Fruit fly (Drosophila melanogaster) whole organism, prepupa: ENCODE measurements around the gene Nlg1.

Source experiments
- CG15336 ChIP-seq: fragments of 200-800 bp; sonication (Bioruptor generic); IDR thresholded peaks from 2 replicates; pipeline ENCODE4 v1.3.6; 2022; ENCODE audit warnings: missing biosample characterization, missing genetic modification characterization
- CG1621 ChIP-seq: fragments of 200-800 bp; sonication (Bioruptor generic); optimal IDR thresholded peaks from 3 replicates; lab custom pipeline; 2018; ENCODE audit warnings: missing biosample characterization, mild to moderate bottlenecking, missing genetic modification characterization
- CG32006 ChIP-seq: fragments of 200-800 bp; sonication (Bioruptor generic); optimal IDR thresholded peaks from 3 replicates; lab custom pipeline; 2017; ENCODE audit warnings: missing biosample characterization, mild to moderate bottlenecking, missing genetic modification characterization
- CG34406 ChIP-seq: fragments of 200-800 bp; sonication (Bioruptor generic); optimal IDR thresholded peaks from 3 replicates; lab custom pipeline; 2016; ENCODE audit warnings: missing biosample characterization, missing genetic modification characterization
- CG3919 ChIP-seq: fragments of 200-800 bp; sonication (Bioruptor generic); optimal IDR thresholded peaks from 3 replicates; lab custom pipeline; 2016; ENCODE audit warnings: missing biosample characterization, missing genetic modification characterization
- CG6163 ChIP-seq: fragments of 200-800 bp; sonication (Bioruptor generic); IDR thresholded peaks from 3 replicates; pipeline ENCODE4 v1.3.6; 2022; ENCODE audit warnings: missing biosample characterization, missing genetic modification characterization
- CG6276 ChIP-seq: fragments of 200-800 bp; sonication (Bioruptor generic); optimal IDR thresholded peaks from 2 replicates; lab custom pipeline; 2017; ENCODE audit warnings: missing biosample characterization, mild to moderate bottlenecking, missing genetic modification characterization
- CG6808 ChIP-seq: fragments of 200-800 bp; sonication (Bioruptor generic); optimal IDR thresholded peaks from 3 replicates; lab custom pipeline; 2017; ENCODE audit warnings: missing biosample characterization, missing genetic modification characterization, mild to moderate bottlenecking, moderate library complexity, missing genetic modification reagents
- CG6854 ChIP-seq: fragments of 200-800 bp; sonication (Bioruptor generic); optimal IDR thresholded peaks from 2 replicates; lab custom pipeline; 2017; ENCODE audit warnings: missing biosample characterization, mild to moderate bottlenecking, missing genetic modification characterization
- CG8119 ChIP-seq: fragments of 200-800 bp; sonication (Bioruptor generic); IDR thresholded peaks from 3 replicates; pipeline ENCODE4 v1.3.6; 2022; ENCODE audit warnings: missing biosample characterization, missing genetic modification characterization
- Eip78C ChIP-seq: fragments of 200-800 bp; sonication (Bioruptor generic); peaks from one replicate; lab custom pipeline; 2016; ENCODE audit warnings: missing biosample characterization, missing genetic modification characterization
- Ets96B ChIP-seq: fragments of 200-800 bp; optimal IDR thresholded peaks from 2 replicates; lab custom pipeline; 2019; ENCODE audit warnings: missing biosample characterization, mild to moderate bottlenecking, missing genetic modification characterization, moderate library complexity
- Hr38 ChIP-seq: sonication (Bioruptor generic); optimal IDR thresholded peaks from 2 replicates; lab custom pipeline; 2016; ENCODE audit warnings: missing biosample characterization, missing genetic modification characterization
- Hr39 ChIP-seq: fragments of 200-800 bp; sonication (Bioruptor generic); optimal IDR thresholded peaks from 2 replicates; lab custom pipeline; 2016; ENCODE audit warnings: missing biosample characterization, missing genetic modification characterization
- Met ChIP-seq: fragments of 200-800 bp; sonication (Bioruptor generic); optimal IDR thresholded peaks from 3 replicates; lab custom pipeline; 2016; ENCODE audit warnings: missing biosample characterization, missing genetic modification characterization
- Sox102F ChIP-seq: fragments of 200-800 bp; sonication (Bioruptor generic); optimal IDR thresholded peaks from 2 replicates; lab custom pipeline; 2016; ENCODE audit warnings: missing biosample characterization, mild to moderate bottlenecking, missing genetic modification characterization
- Sox14 ChIP-seq: fragments of 200-800 bp; sonication (Bioruptor generic); optimal IDR thresholded peaks from 3 replicates; lab custom pipeline; 2016; ENCODE audit warnings: missing biosample characterization, missing genetic modification characterization
- Sox15 ChIP-seq: fragments of 200-800 bp; sonication (Bioruptor generic); optimal IDR thresholded peaks from 3 replicates; lab custom pipeline; 2016; ENCODE audit warnings: missing biosample characterization, missing genetic modification characterization
- achi ChIP-seq: fragments of 200-800 bp; sonication (Bioruptor generic); optimal IDR thresholded peaks from 3 replicates; lab custom pipeline; 2016; ENCODE audit warnings: missing biosample characterization, missing genetic modification characterization
- cyc ChIP-seq: fragments of 200-800 bp; sonication (Bioruptor generic); optimal IDR thresholded peaks from 3 replicates; lab custom pipeline; 2016; ENCODE audit warnings: missing biosample characterization, missing genetic modification characterization
- dsx ChIP-seq: fragments of 200-800 bp; optimal IDR thresholded peaks from 3 replicates; lab custom pipeline; 2019; ENCODE audit warnings: missing biosample characterization, mild to moderate bottlenecking, missing genetic modification characterization, moderate library complexity; ENCODE audit not compliant: poor library complexity, severe bottlenecking
- fd59A ChIP-seq: fragments of 200-800 bp; sonication (Bioruptor generic); optimal IDR thresholded peaks from 2 replicates; lab custom pipeline; 2017; ENCODE audit warnings: missing biosample characterization, mild to moderate bottlenecking, missing genetic modification characterization, missing genetic modification reagents
- lz ChIP-seq: fragments of 200-800 bp; sonication (Bioruptor generic); optimal IDR thresholded peaks from 3 replicates; lab custom pipeline; 2016; ENCODE audit warnings: missing biosample characterization, missing genetic modification characterization
- salr ChIP-seq, 2 experiments: fragments of 200-800 bp; sonication (Bioruptor generic); optimal IDR thresholded peaks; 3 replicates each; lab custom pipeline; 2016 to 2018; ENCODE audit warnings: missing biosample characterization in 2 of 2, missing genetic modification characterization in 2 of 2, mild to moderate bottlenecking in 1 of 2
- spab ChIP-seq: fragments of 200-800 bp; sonication (Bioruptor generic); optimal IDR thresholded peaks from 2 replicates; lab custom pipeline; 2017; ENCODE audit warnings: missing biosample characterization, mild to moderate bottlenecking, missing genetic modification characterization, missing genetic modification reagents
- ss ChIP-seq, 2 experiments: fragments of 200-800 bp; sonication (Bioruptor generic); optimal IDR thresholded peaks; 2 replicates in 1 of 2; 3 replicates in 1 of 2; lab custom pipeline; 2017 to 2018; ENCODE audit warnings: mild to moderate bottlenecking in 2 of 2, missing biosample characterization in 2 of 2, missing genetic modification characterization in 2 of 2, moderate library complexity in 1 of 2

Nlg1 gene

dm6 chr3R:7719990-7720389, 61.9 kb downstream of the Nlg1 start:
- no peak for TF ChIP-seq cyc (GFP tag; lab: Kevin White, UChicago)
- TF ChIP-seq, all 60 proteins: peak for 0

- TF ChIP-seq CG32006 (GFP tag; lab: Kevin White, UChicago), result no peak
- no peak for TF ChIP-seq CG6163 (GFP tag; lab: Robert Waterston, UW)
- TF ChIP-seq CG34406 (GFP tag; lab: Kevin White, UChicago), result no peak
- no peak for TF ChIP-seq CG1621
- no peak for TF ChIP-seq CG15336 (GFP tag; lab: Robert Waterston, UW)
- TF ChIP-seq CG6808, result no peak
- TF ChIP-seq dsx, result no peak
- TF ChIP-seq CG6276 (GFP tag; lab: Kevin White, UChicago), result no peak
- TF ChIP-seq CG3919 (GFP tag; lab: Kevin White, UChicago), result no peak
- TF ChIP-seq Sox15 (GFP tag; lab: Kevin White, UChicago), result no peak
- no peak for TF ChIP-seq Hr39 (GFP tag; lab: Kevin White, UChicago)
- TF ChIP-seq Sox14 (GFP tag; lab: Kevin White, UChicago), result no peak
- TF ChIP-seq CG6854, result no peak
- TF ChIP-seq Sox102F (GFP tag; lab: Kevin White, UChicago), result no peak
Measured at dm6 chr3R:7722117-7722516, 64.1 kb downstream of the Nlg1 start, which contains the start of gene CG2616. Gene CG2616 (plus strand): TSS chr3R:7722417.

dm6 chr3R:7739463-7739862, 81.4 kb downstream of the Nlg1 start, which contains the start of gene CG43254:
Gene CG43254 (minus strand): TSS chr3R:7739563.
- TF ChIP-seq salr (GFP tag; optimal IDR thresholded peaks at IDR 0.05; lab: Kevin White, UChicago) (no peak), Eip78C (GFP tag; lab: Kevin White, UChicago) (no peak), spab (GFP tag; lab: Kevin White, UChicago) (no peak), CG6276 (GFP tag; lab: Kevin White, UChicago) (no peak), CG8119 (GFP tag; lab: Robert Waterston, UW) (no peak), achi (GFP tag; lab: Kevin White, UChicago) (no peak), Met (no peak), Hr38 (no peak), ss (GFP tag; optimal IDR thresholded peaks at IDR 0.05; lab: Kevin White, UChicago) (no peak), CG6808 (no peak), CG15336 (GFP tag; lab: Robert Waterston, UW) (no peak), CG6163 (GFP tag; lab: Robert Waterston, UW) (no peak), lz (GFP tag; lab: Kevin White, UChicago) (no peak), CG3919 (GFP tag; lab: Kevin White, UChicago) (no peak), fd59A (no peak), Ets96B (tag; lab: Kevin White, UChicago) (no peak)
